Fruit fly (Drosophila melanogaster) whole organism, wandering third instar larva: ENCODE measurements around the gene mthl12.

ENCODE experiments used
- CG32264 ChIP-seq: fragments of 200-800 bp; sonication (Bioruptor generic); optimal IDR thresholded peaks from 2 replicates; lab custom pipeline; 2016; ENCODE audit warnings: missing biosample characterization, missing genetic modification characterization
- CrebA ChIP-seq: fragments of 200-800 bp; sonication (Bioruptor generic); optimal IDR thresholded peaks from 2 replicates; lab custom pipeline; 2016; ENCODE audit warnings: missing biosample characterization, mild to moderate bottlenecking, missing genetic modification characterization, borderline replicate concordance
- Hnf4 ChIP-seq: fragments of 200-800 bp; sonication (Bioruptor generic); optimal IDR thresholded peaks from 2 replicates; lab custom pipeline; 2016; ENCODE audit warnings: missing biosample characterization, mild to moderate bottlenecking, missing genetic modification characterization
- Hr78 ChIP-seq: fragments of >200 bp; optimal IDR thresholded peaks from 2 replicates; lab custom pipeline; 2017; ENCODE audit warnings: missing biosample characterization, missing genetic modification characterization
- Myc ChIP-seq: fragments of >200 bp; optimal IDR thresholded peaks from 2 replicates; lab custom pipeline; 2017
- N ChIP-seq: fragments of >200 bp; optimal IDR thresholded peaks from 2 replicates; lab custom pipeline; 2018; ENCODE audit warnings: missing biosample characterization, missing external identifiers, missing genetic modification characterization
- dl ChIP-seq, 2 experiments: fragments of 175-275, 200-275 bp in 1 of 2; fragments of 200-275 bp in 1 of 2; sonication (Bioruptor generic); optimal IDR thresholded peaks; lab custom pipeline; 2018; ENCODE audit warnings: mild to moderate bottlenecking in 2 of 2, missing biosample characterization in 2 of 2, missing genetic modification characterization in 2 of 2, moderate library complexity in 2 of 2; ENCODE audit not compliant: partially characterized antibody in 2 of 2, insufficient read depth in 1 of 2
- dmrt93B ChIP-seq: fragments of 200-800 bp; sonication (Bioruptor generic); optimal IDR thresholded peaks from 2 replicates; lab custom pipeline; 2018; ENCODE audit warnings: missing biosample characterization, mild to moderate bottlenecking, missing genetic modification characterization
- jim ChIP-seq: fragments of 175-275, 200-325 bp; sonication (Bioruptor generic); optimal IDR thresholded peaks from 2 replicates; lab custom pipeline; 2016; ENCODE audit warnings: missing biosample characterization, mild to moderate bottlenecking, missing genetic modification characterization
- pan ChIP-seq: fragments of >200 bp; optimal IDR thresholded peaks from 2 replicates; lab custom pipeline; 2017

- no peak for TF ChIP-seq dl (GFP tag; optimal IDR thresholded peaks at IDR 0.05; lab: Kevin White, UChicago; ENCODE audit: insufficient read depth in 1 of 2, partially characterized antibody in 2 of 2)
- no peak for TF ChIP-seq Hr78 (GFP tag; lab: Kevin White, UChicago)
- no peak for TF ChIP-seq pan (lab: Kevin White, UChicago)
- TF ChIP-seq CrebA (GFP tag; lab: Kevin White, UChicago): no peak
- TF ChIP-seq Hnf4 (GFP tag; lab: Kevin White, UChicago): no peak
- TF ChIP-seq Myc (lab: Kevin White, UChicago): no peak
- TF ChIP-seq N: no peak
- no peak for TF ChIP-seq jim
- no peak for TF ChIP-seq CG32264 (GFP tag; lab: Kevin White, UChicago)
- no peak for TF ChIP-seq dmrt93B
These were observed 29.2 kb downstream of the mthl12 start for dm6 chr3R:13382656-13383142.
